Worm (Caenorhabditis elegans) whole organism, early embryonic: ENCODE data around the gene aagr-2.

ENCODE experiments used
- F13C5.2 ChIP-seq: sonication (generic microtip); optimal IDR thresholded peaks from 2 replicates; lab custom pipeline; 2017; ENCODE audit warnings: mild to moderate bottlenecking, missing genetic modification characterization, inconsistent platforms, missing compliant biosample characterization
- aly-1 ChIP-seq: sonication (generic microtip); optimal IDR thresholded peaks from 2 replicates; lab custom pipeline; 2016; ENCODE audit warnings: missing genetic modification characterization, missing compliant biosample characterization
- ama-1 ChIP-seq: fragments of 150-350 bp; optimal IDR thresholded peaks from 2 replicates; lab custom pipeline; 2014
- ceh-36 ChIP-seq: sonication (generic microtip); optimal IDR thresholded peaks from 2 replicates; lab custom pipeline; 2016; ENCODE audit warnings: missing genetic modification characterization, inconsistent platforms, missing compliant biosample characterization
- ets-7 ChIP-seq: sonication (generic microtip); optimal IDR thresholded peaks from 2 replicates; lab custom pipeline; 2016; ENCODE audit warnings: missing genotype, missing genetic modification characterization, missing compliant biosample characterization
- flt-1 ChIP-seq: fragments of 200-800 bp; sonication (Bioruptor generic); IDR thresholded peaks from 2 replicates; pipeline ENCODE4 v1.3.6; 2022; ENCODE audit warnings: missing genetic modification characterization, missing compliant biosample characterization
- hmbx-1 ChIP-seq: sonication (generic microtip); optimal IDR thresholded peaks from 2 replicates; lab custom pipeline; 2016; ENCODE audit warnings: mild to moderate bottlenecking, missing genetic modification characterization, missing compliant biosample characterization
- pes-1 ChIP-seq: fragments of 200-800 bp; sonication (Bioruptor generic); IDR thresholded peaks from 2 replicates; pipeline ENCODE4 v1.3.6; 2022; ENCODE audit warnings: missing genetic modification reagents, missing genetic modification characterization, missing compliant biosample characterization
- scrt-1 ChIP-seq: fragments of 200-800 bp; sonication (Bioruptor generic); IDR thresholded peaks from 2 replicates; pipeline ENCODE4 v1.3.6; 2022; ENCODE audit warnings: missing genetic modification characterization, missing compliant biosample characterization
- sea-1 ChIP-seq: fragments of 200-800 bp; sonication (Bioruptor generic); conservative IDR thresholded peaks from 2 replicates; pipeline ENCODE4 v1.3.6; 2022; ENCODE audit warnings: missing genetic modification characterization, missing compliant biosample characterization
- tbx-11 ChIP-seq: fragments of 200-800 bp; sonication (Bioruptor generic); IDR thresholded peaks from 2 replicates; pipeline ENCODE4 v1.3.6; 2022; ENCODE audit warnings: missing genetic modification characterization, missing compliant biosample characterization

DNA sequence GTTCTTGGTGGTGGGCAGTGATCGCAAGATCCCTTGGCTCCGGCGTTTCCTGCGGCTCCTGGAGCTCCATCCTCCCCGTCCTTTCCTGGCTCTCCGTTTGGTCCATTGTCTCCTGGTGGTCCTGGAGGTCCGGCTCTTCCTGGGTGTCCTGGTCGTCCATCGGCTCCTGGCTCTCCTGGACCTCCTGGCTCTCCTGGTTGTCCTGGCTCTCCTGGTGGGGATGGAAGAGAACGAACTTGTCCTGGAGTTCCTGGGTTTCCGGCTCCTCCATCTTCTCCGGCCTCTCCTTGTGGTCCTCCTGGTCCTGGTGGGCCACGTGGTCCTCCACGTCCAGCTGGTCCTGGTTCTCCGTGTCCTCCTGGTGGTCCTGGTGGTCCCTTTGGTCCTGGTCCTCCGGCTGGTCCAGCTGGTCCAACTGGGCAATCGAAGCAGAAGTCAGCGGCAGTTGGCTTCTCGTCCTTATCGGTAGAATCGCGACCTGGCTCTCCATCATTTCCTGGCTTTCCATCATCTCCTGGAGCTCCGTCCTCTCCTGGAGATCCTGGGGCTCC lies 55.2 kb downstream of the aagr-2 start:
- TF ChIP-seq ama-1 (lab: Kevin White, UChicago): no peak
- TF ChIP-seq ets-7 (tag; lab: Kevin White, UChicago): no peak
- no peak for TF ChIP-seq aly-1 (tag; lab: Kevin White, UChicago)
- no peak for TF ChIP-seq hmbx-1 (tag; lab: Kevin White, UChicago)
- no peak for TF ChIP-seq ceh-36
- 0 out of 2 replicates have a peak, but pooled peaks have one; percentile 39 for TF ChIP-seq tbx-11 (GFP tag; lab: Robert Waterston, UW)
- TF ChIP-seq sea-1 (GFP tag; lab: Robert Waterston, UW): no peak
- no peak for TF ChIP-seq pes-1 (GFP tag; lab: Robert Waterston, UW)
- no peak for TF ChIP-seq F13C5.2
- TF ChIP-seq flt-1 (GFP tag; lab: Robert Waterston, UW): no peak
- no peak for TF ChIP-seq scrt-1
